Fruit fly (Drosophila melanogaster) whole organism, embryonic: ENCODE measurements around the gene Ptth.

ENCODE experiments used
- Ada2b ChIP-seq: fragments of 200-800 bp; sonication (Bioruptor generic); IDR thresholded peaks from 2 replicates; pipeline ENCODE4 v1.3.6; 2022; ENCODE audit warnings: missing biosample characterization, missing genetic modification characterization
- CG10462 ChIP-seq: fragments of 200-800 bp; sonication (Bioruptor generic); optimal IDR thresholded peaks from 2 replicates; lab custom pipeline; 2016; ENCODE audit warnings: missing biosample characterization, missing genetic modification characterization
- CG11247 ChIP-seq: fragments of 200-800 bp; sonication (Bioruptor generic); IDR thresholded peaks from 2 replicates; pipeline ENCODE4 v1.3.6; 2022; ENCODE audit warnings: missing biosample characterization, missing genetic modification characterization
- CG12299 ChIP-seq: fragments of 200-800 bp; sonication (Bioruptor generic); optimal IDR thresholded peaks from 2 replicates; lab custom pipeline; 2018; ENCODE audit warnings: missing biosample characterization, mild to moderate bottlenecking, missing genetic modification characterization
- CG12659 ChIP-seq: fragments of 200-800 bp; sonication (Bioruptor generic); optimal IDR thresholded peaks from 3 replicates; lab custom pipeline; 2017; ENCODE audit warnings: mild to moderate bottlenecking, missing biosample characterization, missing genetic modification reagents, missing genetic modification characterization
- CG13123 ChIP-seq: fragments of 200-800 bp; sonication (Bioruptor generic); optimal IDR thresholded peaks from 2 replicates; lab custom pipeline; 2016; ENCODE audit warnings: missing biosample characterization, missing genetic modification characterization
- CG13296 ChIP-seq: fragments of 200-800 bp; sonication (Bioruptor generic); optimal IDR thresholded peaks from 3 replicates; lab custom pipeline; 2018; ENCODE audit warnings: missing biosample characterization, mild to moderate bottlenecking, missing genetic modification characterization
- CG14050 ChIP-seq: fragments of 200-800 bp; sonication (Bioruptor generic); IDR thresholded peaks from 3 replicates; pipeline ENCODE4 v1.3.6; 2022; ENCODE audit warnings: missing biosample characterization, missing genetic modification characterization
- CG14441 ChIP-seq: fragments of 200-800 bp; sonication (Bioruptor generic); IDR thresholded peaks from 2 replicates; pipeline ENCODE4 v1.3.6; 2022; ENCODE audit warnings: missing biosample characterization, missing genetic modification characterization
- CG15269 ChIP-seq: fragments of 200-800 bp; sonication (Bioruptor generic); optimal IDR thresholded peaks from 2 replicates; lab custom pipeline; 2018; ENCODE audit warnings: missing biosample characterization, mild to moderate bottlenecking, missing genetic modification characterization, moderate library complexity
- CG15514 ChIP-seq: fragments of 200-800 bp; sonication (Bioruptor generic); optimal IDR thresholded peaks from 3 replicates; lab custom pipeline; 2017; ENCODE audit warnings: missing biosample characterization, missing genetic modification characterization, mild to moderate bottlenecking, moderate library complexity, missing genetic modification reagents
- CG18262 ChIP-seq: fragments of 200-800 bp; optimal IDR thresholded peaks from 3 replicates; lab custom pipeline; 2019; ENCODE audit warnings: missing biosample characterization, mild to moderate bottlenecking, missing genetic modification characterization, moderate library complexity
- CG30020 ChIP-seq: fragments of 200-800 bp; optimal IDR thresholded peaks from 2 replicates; lab custom pipeline; 2019; ENCODE audit warnings: missing biosample characterization, mild to moderate bottlenecking, missing genetic modification characterization, moderate library complexity
- CG3163 ChIP-seq: fragments of 200-800 bp; sonication (Bioruptor generic); optimal IDR thresholded peaks from 3 replicates; lab custom pipeline; 2016; ENCODE audit warnings: missing biosample characterization, missing genetic modification characterization
- CG6254 ChIP-seq: fragments of 200-800 bp; sonication (Bioruptor generic); optimal IDR thresholded peaks from 3 replicates; lab custom pipeline; 2017; ENCODE audit warnings: mild to moderate bottlenecking, missing biosample characterization, missing genetic modification reagents, missing genetic modification characterization
- CG7357 ChIP-seq: fragments of 200-800 bp; sonication (Bioruptor generic); IDR thresholded peaks from 3 replicates; pipeline ENCODE4 v1.3.6; 2022; ENCODE audit warnings: missing biosample characterization, missing genetic modification characterization
- CrebB ChIP-seq: fragments of 200-800 bp; sonication (Bioruptor generic); optimal IDR thresholded peaks from 3 replicates; lab custom pipeline; 2018; ENCODE audit warnings: missing biosample characterization, mild to moderate bottlenecking, missing genetic modification characterization
- Dip3 ChIP-seq: fragments of 200-800 bp; sonication (Bioruptor generic); optimal IDR thresholded peaks from 3 replicates; lab custom pipeline; 2016; ENCODE audit warnings: missing biosample characterization, missing genetic modification characterization
- Dref ChIP-seq: fragments of 200-800 bp; sonication (Bioruptor generic); IDR thresholded peaks from 2 replicates; pipeline ENCODE4 v1.3.6; 2022; ENCODE audit warnings: missing biosample characterization, missing genetic modification characterization
- Elba2 ChIP-seq: fragments of 200-800 bp; sonication (Bioruptor generic); optimal IDR thresholded peaks from 3 replicates; lab custom pipeline; 2016; ENCODE audit warnings: missing biosample characterization, missing genetic modification characterization
- Ets97D ChIP-seq: fragments of 200-800 bp; sonication (Bioruptor generic); optimal IDR thresholded peaks from 3 replicates; lab custom pipeline; 2016; ENCODE audit warnings: missing biosample characterization, missing genetic modification characterization
- Fer2 ChIP-seq: fragments of 200-800 bp; sonication (Bioruptor generic); optimal IDR thresholded peaks from 2 replicates; lab custom pipeline; 2018; ENCODE audit warnings: missing biosample characterization, mild to moderate bottlenecking, missing genetic modification characterization, moderate library complexity
- Lhr ChIP-seq: fragments of 200-800 bp; sonication (Bioruptor generic); optimal IDR thresholded peaks from 3 replicates; lab custom pipeline; 2017; ENCODE audit warnings: mild to moderate bottlenecking, missing biosample characterization, missing genetic modification reagents, missing genetic modification characterization
- MESR4 ChIP-seq: fragments of 200-800 bp; sonication (Bioruptor generic); optimal IDR thresholded peaks from 2 replicates; lab custom pipeline; 2018; ENCODE audit warnings: missing biosample characterization, mild to moderate bottlenecking, missing genetic modification characterization, moderate library complexity
- Myb ChIP-seq: fragments of 200-800 bp; sonication (Bioruptor generic); optimal IDR thresholded peaks from 2 replicates; lab custom pipeline; 2016; ENCODE audit warnings: missing biosample characterization, missing genetic modification characterization
- NC2β ChIP-seq: fragments of 200-800 bp; sonication (Bioruptor generic); optimal IDR thresholded peaks from 2 replicates; lab custom pipeline; 2016; ENCODE audit warnings: missing biosample characterization, missing genetic modification characterization
- NFAT ChIP-seq: fragments of 200-800 bp; sonication (Bioruptor generic); IDR thresholded peaks from 2 replicates; pipeline ENCODE4 v1.3.6; 2022; ENCODE audit warnings: missing biosample characterization, missing genetic modification characterization
- Sry-δ ChIP-seq: fragments of 200-800 bp; sonication (Bioruptor generic); optimal IDR thresholded peaks from 2 replicates; lab custom pipeline; 2016; ENCODE audit warnings: missing biosample characterization, missing genetic modification characterization
- abd-A ChIP-seq: fragments of 200-800 bp; sonication (Bioruptor generic); optimal IDR thresholded peaks from 3 replicates; lab custom pipeline; 2019; ENCODE audit warnings: missing biosample characterization, mild to moderate bottlenecking, missing genetic modification characterization, moderate library complexity
- ap ChIP-seq: fragments of 200-800 bp; sonication (Bioruptor generic); IDR thresholded peaks from 2 replicates; pipeline ENCODE4 v1.3.6; 2022; ENCODE audit warnings: missing biosample characterization, missing genetic modification characterization
- bsh ChIP-seq, 2 experiments: fragments of 200-800 bp; sonication (Bioruptor generic); optimal IDR thresholded peaks; 2 replicates each; lab custom pipeline; 2017 to 2018; ENCODE audit warnings: mild to moderate bottlenecking in 2 of 2, missing biosample characterization in 2 of 2, missing genetic modification characterization in 2 of 2, moderate library complexity in 1 of 2
- chif ChIP-seq, 2 experiments: fragments of 200-800 bp; sonication (Bioruptor generic); optimal IDR thresholded peaks; 3 replicates each; lab custom pipeline; 2016; ENCODE audit warnings: missing biosample characterization in 2 of 2, missing genetic modification characterization in 2 of 2
- dpn ChIP-seq, 2 experiments: fragments of 200-800 bp; sonication (Bioruptor generic); optimal IDR thresholded peaks; 3 replicates each; lab custom pipeline; 2016; ENCODE audit warnings: missing biosample characterization in 2 of 2, missing genetic modification characterization in 2 of 2
- gce ChIP-seq: fragments of 200-800 bp; sonication (Bioruptor generic); IDR thresholded peaks from 3 replicates; pipeline ENCODE4 v1.3.6; 2022; ENCODE audit warnings: missing biosample characterization, missing genetic modification characterization
- gsb ChIP-seq: fragments of 200-800 bp; sonication (Bioruptor generic); IDR thresholded peaks from 2 replicates; pipeline ENCODE4 v1.3.6; 2022; ENCODE audit warnings: missing biosample characterization, missing genetic modification characterization
- klu ChIP-seq: fragments of 200-800 bp; sonication (Bioruptor generic); IDR thresholded peaks from 2 replicates; pipeline ENCODE4 v1.3.6; 2022; ENCODE audit warnings: missing biosample characterization, missing genetic modification characterization
- kni ChIP-seq: fragments of 200-800 bp; sonication (Bioruptor generic); optimal IDR thresholded peaks from 3 replicates; lab custom pipeline; 2017; ENCODE audit warnings: mild to moderate bottlenecking, missing biosample characterization, missing genetic modification reagents, missing genetic modification characterization
- knrl ChIP-seq: fragments of 200-800 bp; sonication (Bioruptor generic); IDR thresholded peaks from 3 replicates; pipeline ENCODE4 v1.3.6; 2022; ENCODE audit warnings: missing biosample characterization, missing genetic modification characterization; ENCODE audit not compliant: partially characterized antibody
- mam ChIP-seq: fragments of 200-800 bp; sonication (Bioruptor generic); optimal IDR thresholded peaks from 3 replicates; lab custom pipeline; 2016; ENCODE audit warnings: missing biosample characterization, missing genetic modification characterization
- nerfin-2 ChIP-seq: fragments of 200-800 bp; sonication (Bioruptor generic); IDR thresholded peaks from 2 replicates; pipeline ENCODE4 v1.3.6; 2022; ENCODE audit warnings: missing biosample characterization, missing genetic modification characterization; ENCODE audit not compliant: partially characterized antibody
- nom ChIP-seq: fragments of 200-800 bp; sonication (Bioruptor generic); optimal IDR thresholded peaks from 2 replicates; lab custom pipeline; 2017; ENCODE audit warnings: missing biosample characterization, missing genetic modification characterization, mild to moderate bottlenecking, moderate library complexity, missing genetic modification reagents
- psq ChIP-seq: fragments of 200-800 bp; sonication (Bioruptor generic); optimal IDR thresholded peaks from 2 replicates; lab custom pipeline; 2017; ENCODE audit warnings: missing biosample characterization, missing genetic modification characterization
- pum ChIP-seq: fragments of 200-800 bp; sonication (Bioruptor generic); optimal IDR thresholded peaks from 2 replicates; lab custom pipeline; 2016; ENCODE audit warnings: missing biosample characterization, missing genetic modification characterization
- ranshi ChIP-seq: fragments of 200-800 bp; sonication (Bioruptor generic); IDR thresholded peaks from 2 replicates; pipeline ENCODE4 v1.3.6; 2022; ENCODE audit warnings: missing biosample characterization, missing genetic modification characterization
- ro ChIP-seq: fragments of 200-800 bp; sonication (Bioruptor generic); IDR thresholded peaks from 2 replicates; pipeline ENCODE4 v1.3.6; 2022; ENCODE audit warnings: missing biosample characterization, missing genetic modification characterization
- run ChIP-seq: fragments of 200-800 bp; sonication (Bioruptor generic); optimal IDR thresholded peaks from 3 replicates; lab custom pipeline; 2018; ENCODE audit warnings: missing biosample characterization, mild to moderate bottlenecking, missing genetic modification characterization
- sd ChIP-seq: fragments of 200-800 bp; sonication (Bioruptor generic); optimal IDR thresholded peaks from 3 replicates; lab custom pipeline; 2018; ENCODE audit warnings: missing biosample characterization, mild to moderate bottlenecking, missing genetic modification characterization, moderate library complexity
- sim ChIP-seq: fragments of 200-800 bp; sonication (Bioruptor generic); IDR thresholded peaks from 2 replicates; pipeline ENCODE4 v1.3.6; 2022; ENCODE audit warnings: missing biosample characterization, missing genetic modification characterization
- stc ChIP-seq: fragments of 200-800 bp; sonication (Bioruptor generic); IDR thresholded peaks from 2 replicates; pipeline ENCODE4 v1.3.6; 2022; ENCODE audit warnings: missing biosample characterization, missing genetic modification characterization
- vfl ChIP-seq: fragments of 200-800 bp; sonication (Bioruptor generic); optimal IDR thresholded peaks from 2 replicates; lab custom pipeline; 2016; ENCODE audit warnings: missing biosample characterization, missing genetic modification characterization

The Ptth gene

dm6 chr2L:540572-541210 is 36.0 kb downstream of the Ptth start (continued):
- TF ChIP-seq MESR4 (GFP tag; lab: Kevin White, UChicago) (peak; percentile 31), Elba2 (no peak), psq (GFP tag; lab: Kevin White, UChicago) (no peak), CG3163 (peak; percentile 33), nom (peak; percentile 21), klu (GFP tag; lab: Robert Waterston, UW) (no peak), CG15514 (GFP tag; lab: Kevin White, UChicago) (peak; percentile 29), sd (peak; percentile 92), knrl (GFP tag; lab: Robert Waterston, UW) (peak; percentile 55; the same call in 2 of the 3 replicates), Fer2 (no peak), run (tag; lab: Kevin White, UChicago) (peak; percentile 45), gce (GFP tag; lab: Robert Waterston, UW) (peak; percentile 58; the same call in 1 of the 3 replicates), dpn (GFP tag; optimal IDR thresholded peaks at IDR 0.05; lab: Kevin White, UChicago) (peak in 1 of 2 experiments; percentile 2), Ada2b (GFP tag; lab: Robert Waterston, UW) (no peak), ranshi (GFP tag; lab: Robert Waterston, UW) (no peak), CG10462 (GFP tag; lab: Kevin White, UChicago) (peak; percentile 95), CG13123 (GFP tag; lab: Kevin White, UChicago) (no peak), vfl (GFP tag; lab: Kevin White, UChicago) (no peak), NC2β (GFP tag; lab: Kevin White, UChicago) (peak; percentile 26), chif (GFP tag; optimal IDR thresholded peaks at IDR 0.05; lab: Kevin White, UChicago) (peak in 1 of 2 experiments; percentile 11), ap (GFP tag; lab: Robert Waterston, UW) (no peak), stc (GFP tag; lab: Robert Waterston, UW) (no peak), CG7357 (GFP tag; lab: Robert Waterston, UW) (no peak), Dref (GFP tag; lab: Robert Waterston, UW) (peak; percentile 38; the same call in 1 of the 2 replicates), nerfin-2 (GFP tag; lab: Robert Waterston, UW) (no peak), CG18262 (peak; percentile 43), Ets97D (GFP tag; lab: Kevin White, UChicago) (peak; percentile 82), CG12299 (tag; lab: Kevin White, UChicago) (peak; percentile 46), pum (GFP tag; lab: Kevin White, UChicago) (no peak), sim (GFP tag; lab: Robert Waterston, UW) (0 out of 2 replicates have a peak, but pooled peaks have one; percentile 21), CG11247 (GFP tag; lab: Robert Waterston, UW) (no peak), Lhr (GFP tag; lab: Kevin White, UChicago) (peak; percentile 100), kni (GFP tag; lab: Kevin White, UChicago) (peak; percentile 100), CG15269 (tag; lab: Kevin White, UChicago) (peak; percentile 44), CG14441 (GFP tag; lab: Robert Waterston, UW) (no peak), Sry-δ (GFP tag; lab: Kevin White, UChicago) (peak; percentile 35), Dip3 (GFP tag; lab: Kevin White, UChicago) (no peak), CG30020 (tag; lab: Kevin White, UChicago) (no peak), ro (GFP tag; lab: Robert Waterston, UW) (no peak), Myb (GFP tag; lab: Kevin White, UChicago) (peak; percentile 100), abd-A (tag; lab: Kevin White, UChicago) (peak; percentile 95), NFAT (peak; percentile 45; the same call in 1 of the 2 replicates), bsh (GFP tag; optimal IDR thresholded peaks at IDR 0.05; lab: Kevin White, UChicago) (no peak), CrebB (tag; lab: Kevin White, UChicago) (peak; percentile 42), gsb (no peak), CG12659 (GFP tag; lab: Kevin White, UChicago) (peak; percentile 87), CG6254 (GFP tag; lab: Kevin White, UChicago) (peak; percentile 1), CG14050 (GFP tag; lab: Robert Waterston, UW) (no peak), mam (GFP tag; lab: Kevin White, UChicago) (no peak), CG13296 (no peak)
